Fruit fly (Drosophila melanogaster) whole organism, wandering third instar larva: Measurements from ENCODE around the gene CG3437.
A peak's percentile ranks its signal among the peaks of the same experiment; 100 is the strongest.

ENCODE experiments used
- Abd-B ChIP-seq: fragments of >200 bp; optimal IDR thresholded peaks from 2 replicates; lab custom pipeline; 2017; ENCODE audit warnings: missing biosample characterization, missing genetic modification characterization
- CG32264 ChIP-seq: fragments of 200-800 bp; sonication (Bioruptor generic); optimal IDR thresholded peaks from 2 replicates; lab custom pipeline; 2016; ENCODE audit warnings: missing biosample characterization, missing genetic modification characterization
- CG9705 ChIP-seq: fragments of 200-800 bp; sonication (Bioruptor generic); optimal IDR thresholded peaks from 2 replicates; lab custom pipeline; 2018; ENCODE audit warnings: missing biosample characterization, mild to moderate bottlenecking, missing genetic modification characterization
- CrebA ChIP-seq: fragments of 200-800 bp; sonication (Bioruptor generic); optimal IDR thresholded peaks from 2 replicates; lab custom pipeline; 2016; ENCODE audit warnings: missing biosample characterization, mild to moderate bottlenecking, missing genetic modification characterization, borderline replicate concordance
- Dfd ChIP-seq: fragments of >200 bp; optimal IDR thresholded peaks from 2 replicates; lab custom pipeline; 2017; ENCODE audit warnings: missing biosample characterization, missing genetic modification characterization
- HLH106 ChIP-seq: fragments of 200-800 bp; optimal IDR thresholded peaks from 3 replicates; lab custom pipeline; 2019; ENCODE audit warnings: missing biosample characterization, mild to moderate bottlenecking, missing genetic modification characterization, moderate library complexity
- Hnf4 ChIP-seq: fragments of 200-800 bp; sonication (Bioruptor generic); optimal IDR thresholded peaks from 2 replicates; lab custom pipeline; 2016; ENCODE audit warnings: missing biosample characterization, mild to moderate bottlenecking, missing genetic modification characterization
- Hr78 ChIP-seq: fragments of >200 bp; optimal IDR thresholded peaks from 2 replicates; lab custom pipeline; 2017; ENCODE audit warnings: missing biosample characterization, missing genetic modification characterization
- Hr83 ChIP-seq: fragments of 200-300 bp; sonication (Bioruptor generic); optimal IDR thresholded peaks from 2 replicates; lab custom pipeline; 2016; ENCODE audit warnings: missing biosample characterization, mild to moderate bottlenecking, missing genetic modification characterization, moderate library complexity; ENCODE audit not compliant: poor library complexity, severe bottlenecking
- Mio ChIP-seq: sonication (Bioruptor generic); optimal IDR thresholded peaks from 2 replicates; lab custom pipeline; 2016; ENCODE audit warnings: missing biosample characterization, missing genetic modification characterization
- N ChIP-seq: fragments of >200 bp; optimal IDR thresholded peaks from 2 replicates; lab custom pipeline; 2018; ENCODE audit warnings: missing biosample characterization, missing external identifiers, missing genetic modification characterization
- Rel ChIP-seq, 2 experiments: fragments of 200-800 bp; sonication (Bioruptor generic) in 1 of 2; optimal IDR thresholded peaks; 2 replicates in 1 of 2; 3 replicates in 1 of 2; lab custom pipeline; 2016 to 2019; ENCODE audit warnings: mild to moderate bottlenecking in 2 of 2, missing biosample characterization in 2 of 2, missing genetic modification characterization in 2 of 2, moderate library complexity in 1 of 2
- Vsx2 ChIP-seq: fragments of 200-300, 225-300 bp; sonication (Bioruptor generic); optimal IDR thresholded peaks from 2 replicates; lab custom pipeline; 2018; ENCODE audit warnings: missing biosample characterization, missing genetic modification characterization; ENCODE audit not compliant: partially characterized antibody
- br ChIP-seq: fragments of 200-800 bp; sonication (Bioruptor generic); optimal IDR thresholded peaks from 2 replicates; lab custom pipeline; 2016; ENCODE audit warnings: missing biosample characterization, missing genetic modification characterization
- dmrt93B ChIP-seq: fragments of 200-800 bp; sonication (Bioruptor generic); optimal IDR thresholded peaks from 2 replicates; lab custom pipeline; 2018; ENCODE audit warnings: missing biosample characterization, mild to moderate bottlenecking, missing genetic modification characterization
- dsf ChIP-seq: sonication (Bioruptor generic); optimal IDR thresholded peaks from 2 replicates; lab custom pipeline; 2016; ENCODE audit warnings: missing biosample characterization, missing genetic modification characterization, borderline replicate concordance
- ey ChIP-seq: fragments of 200-800 bp; sonication (Bioruptor generic); optimal IDR thresholded peaks from 2 replicates; lab custom pipeline; 2016; ENCODE audit warnings: missing biosample characterization, missing genetic modification characterization
- foxo ChIP-seq, 2 experiments: fragments of 200-800 bp; sonication (Bioruptor generic); optimal IDR thresholded peaks; 2 replicates in 1 of 2; 3 replicates in 1 of 2; lab custom pipeline; 2016 to 2017; ENCODE audit warnings: missing biosample characterization in 2 of 2, missing genetic modification characterization in 2 of 2
- fru ChIP-seq: fragments of 200-800 bp; sonication (Bioruptor generic); optimal IDR thresholded peaks from 3 replicates; lab custom pipeline; 2016; ENCODE audit warnings: missing biosample characterization, mild to moderate bottlenecking, missing genetic modification characterization
- jim ChIP-seq: fragments of 175-275, 200-325 bp; sonication (Bioruptor generic); optimal IDR thresholded peaks from 2 replicates; lab custom pipeline; 2016; ENCODE audit warnings: missing biosample characterization, mild to moderate bottlenecking, missing genetic modification characterization
- lola ChIP-seq: fragments of >200 bp; optimal IDR thresholded peaks from 2 replicates; lab custom pipeline; 2017; ENCODE audit warnings: missing biosample characterization, missing genetic modification characterization
- pan ChIP-seq: fragments of >200 bp; optimal IDR thresholded peaks from 2 replicates; lab custom pipeline; 2017
- psq ChIP-seq: fragments of 200-800 bp; sonication (Bioruptor generic); optimal IDR thresholded peaks from 3 replicates; lab custom pipeline; 2017; ENCODE audit warnings: missing biosample characterization, mild to moderate bottlenecking, missing genetic modification characterization, moderate library complexity
- rgr ChIP-seq: fragments of 200-800 bp; sonication (Bioruptor generic); optimal IDR thresholded peaks from 3 replicates; lab custom pipeline; 2016; ENCODE audit warnings: missing biosample characterization, mild to moderate bottlenecking, missing genetic modification characterization
- sage ChIP-seq: fragments of 200-800 bp; sonication (Bioruptor generic); optimal IDR thresholded peaks from 2 replicates; lab custom pipeline; 2016; ENCODE audit warnings: missing biosample characterization, mild to moderate bottlenecking, missing genetic modification characterization
- sv ChIP-seq: fragments of 200-800 bp; sonication (Bioruptor generic); optimal IDR thresholded peaks from 3 replicates; lab custom pipeline; 2016; ENCODE audit warnings: missing biosample characterization, missing genetic modification characterization
- usp ChIP-seq: fragments of >200 bp; optimal IDR thresholded peaks from 2 replicates; lab custom pipeline; 2017; ENCODE audit warnings: missing biosample characterization, missing genetic modification characterization
- woc ChIP-seq: sonication (Bioruptor generic); optimal IDR thresholded peaks from 2 replicates; lab custom pipeline; 2016; ENCODE audit warnings: missing biosample characterization, mild to moderate bottlenecking, missing genetic modification characterization

CG3437 gene

DNA sequence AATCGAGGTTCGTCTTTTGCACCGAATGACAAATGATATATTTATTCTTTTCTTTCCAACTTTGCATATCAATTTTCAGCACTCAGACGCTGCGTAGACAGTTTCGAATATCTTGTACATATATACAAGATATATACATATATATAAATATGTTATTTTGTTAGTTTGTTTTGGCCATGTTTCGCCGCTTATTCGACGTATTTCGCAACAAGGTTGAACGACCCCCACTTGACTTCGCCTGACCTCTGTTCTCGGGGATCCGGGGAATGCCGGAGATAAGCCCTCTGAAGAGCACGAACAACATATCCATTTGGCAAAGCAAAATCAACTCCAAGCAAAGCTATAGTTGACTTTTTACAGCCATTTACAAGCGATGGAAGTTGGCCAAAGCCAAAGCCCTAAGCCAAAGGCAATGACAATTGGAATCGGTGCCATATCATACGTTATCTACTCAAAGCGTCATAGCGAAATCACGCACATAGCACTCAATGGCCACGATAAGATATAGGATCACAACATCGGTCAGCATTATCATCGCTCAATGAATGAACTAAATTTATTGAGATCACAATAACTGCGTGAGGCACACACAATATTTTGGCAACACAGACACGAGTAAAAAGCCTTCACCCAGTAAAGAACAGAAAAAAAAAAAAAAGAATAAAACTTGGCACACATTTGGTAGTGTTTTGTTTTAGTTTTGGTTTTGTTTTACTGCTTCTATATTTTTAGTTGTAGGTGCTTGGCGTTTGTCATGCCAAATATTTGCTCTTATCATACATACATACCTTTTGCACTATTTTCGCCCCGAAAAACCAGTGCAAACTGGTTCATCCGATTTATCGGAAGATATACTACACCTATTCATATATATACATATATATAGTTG, 42.7 kb upstream of the CG3437 start:
- TF ChIP-seq Rel (GFP tag; optimal IDR thresholded peaks at IDR 0.05; lab: Kevin White, UChicago) (no peak), Rel (tag; optimal IDR thresholded peaks at IDR 0.05; lab: Kevin White, UChicago) (peak; percentile 80), CrebA (GFP tag; lab: Kevin White, UChicago) (no peak), fru (GFP tag; lab: Kevin White, UChicago) (no peak)

DNA sequence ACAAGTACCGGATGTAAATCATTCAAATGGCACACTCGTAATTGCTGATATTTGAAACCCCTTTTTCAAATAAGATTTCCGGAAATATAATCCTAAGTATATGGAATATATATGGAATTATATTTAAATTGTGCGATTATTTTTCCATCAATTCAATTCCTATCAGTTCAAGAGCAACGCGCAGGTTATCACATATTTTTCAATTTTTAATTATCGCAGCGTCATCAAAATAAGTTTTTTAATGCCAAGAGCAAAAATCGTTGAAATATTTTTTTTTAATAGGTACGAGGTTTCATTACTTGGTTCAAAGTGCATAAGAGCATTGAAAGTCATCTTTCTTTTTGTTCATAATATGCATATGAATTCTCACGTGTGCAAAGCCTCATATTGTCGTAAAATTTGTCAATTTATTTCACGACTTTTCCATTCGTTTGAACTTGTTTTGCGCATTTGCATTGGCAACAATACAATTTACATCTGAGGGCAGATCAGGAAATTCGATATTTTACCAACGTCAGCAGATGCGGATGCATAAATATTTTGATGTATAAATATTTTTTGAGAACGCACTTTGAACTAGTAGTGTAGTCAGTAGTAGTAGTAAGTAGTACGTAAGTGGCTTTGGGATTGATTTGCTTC, 40.6 kb upstream of the CG3437 start:
- no peak for TF ChIP-seq Rel (GFP tag; optimal IDR thresholded peaks at IDR 0.05; lab: Kevin White, UChicago)
- no peak for TF ChIP-seq Rel (tag; optimal IDR thresholded peaks at IDR 0.05; lab: Kevin White, UChicago)
- no peak for TF ChIP-seq br (GFP tag; lab: Kevin White, UChicago)
- no peak for TF ChIP-seq Dfd (GFP tag; lab: Kevin White, UChicago)
- no peak for TF ChIP-seq sv (GFP tag; lab: Kevin White, UChicago)
- TF ChIP-seq sage (GFP tag; lab: Kevin White, UChicago), result no peak
- TF ChIP-seq rgr (GFP tag; lab: Kevin White, UChicago), result no peak
- TF ChIP-seq usp (GFP tag; lab: Kevin White, UChicago), result no peak
- no peak for TF ChIP-seq Hnf4 (GFP tag; lab: Kevin White, UChicago)
- no peak for TF ChIP-seq Abd-B (GFP tag; lab: Kevin White, UChicago)
- TF ChIP-seq jim (GFP tag; lab: Kevin White, UChicago), result no peak

DNA sequence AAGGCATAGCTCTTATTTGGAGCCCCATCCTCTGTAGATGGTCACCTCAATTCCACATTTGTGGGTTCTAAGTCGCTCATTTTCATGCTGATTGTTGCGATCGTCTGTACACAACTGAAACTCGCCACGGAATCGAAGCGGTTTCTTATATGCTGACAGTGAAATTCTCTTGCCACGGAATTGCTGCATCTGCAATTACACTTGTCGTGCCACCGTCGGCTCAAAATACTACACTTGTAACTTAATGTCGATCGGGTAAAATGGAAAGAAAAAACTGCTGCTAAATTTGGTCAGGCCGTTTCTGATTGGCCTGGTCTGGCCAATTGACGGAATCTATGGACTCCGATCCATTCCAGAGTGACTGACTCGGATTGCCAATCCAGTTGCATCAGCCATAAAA, 39.8 kb upstream of the CG3437 start:
- TF ChIP-seq woc (GFP tag; lab: Kevin White, UChicago) (no peak), dsf (GFP tag; lab: Kevin White, UChicago) (no peak), dmrt93B (no peak)

DNA sequence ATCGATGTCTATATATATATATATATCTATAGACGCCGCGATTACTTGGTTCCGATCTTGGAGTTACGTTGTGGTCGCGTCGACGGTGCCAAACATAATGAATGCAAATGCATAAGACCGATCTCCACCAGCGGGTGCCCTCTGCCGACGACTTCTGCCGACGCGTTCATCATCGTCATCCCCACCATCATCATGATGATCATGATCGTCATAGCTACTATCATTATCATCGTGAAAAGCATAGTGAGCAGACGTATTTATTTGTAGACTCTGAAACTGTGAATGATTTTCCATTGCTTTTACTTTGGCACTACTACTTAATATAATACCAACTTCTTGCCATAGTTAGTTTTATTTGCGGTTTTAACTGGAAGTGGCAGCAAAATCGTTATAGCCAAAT, 34.6 kb upstream of the CG3437 start, which contains the start of gene CG32037:
Gene CG32037 (minus strand): TSS at position 101 of the 400 bp plus-strand sequence.
- TF ChIP-seq sage (GFP tag; lab: Kevin White, UChicago) (no peak), jim (GFP tag; lab: Kevin White, UChicago) (no peak), pan (lab: Kevin White, UChicago) (no peak), ey (GFP tag; lab: Kevin White, UChicago) (no peak), psq (GFP tag; lab: Kevin White, UChicago) (no peak), Rel (GFP tag; optimal IDR thresholded peaks at IDR 0.05; lab: Kevin White, UChicago) (no peak), Rel (tag; optimal IDR thresholded peaks at IDR 0.05; lab: Kevin White, UChicago) (no peak), HLH106 (tag; lab: Kevin White, UChicago) (no peak), woc (GFP tag; lab: Kevin White, UChicago) (no peak), N (GFP tag; lab: Kevin White, UChicago) (no peak), Mio (GFP tag; lab: Kevin White, UChicago) (no peak), foxo (GFP tag; optimal IDR thresholded peaks at IDR 0.05; lab: Kevin White, UChicago) (no peak), Hr78 (no peak), lola (GFP tag; lab: Kevin White, UChicago) (no peak), Hr83 (GFP tag; lab: Kevin White, UChicago) (no peak), fru (GFP tag; lab: Kevin White, UChicago) (no peak), Dfd (GFP tag; lab: Kevin White, UChicago) (no peak), CG32264 (no peak), CG9705 (GFP tag; lab: Kevin White, UChicago) (no peak), sv (GFP tag; lab: Kevin White, UChicago) (no peak), Abd-B (GFP tag; lab: Kevin White, UChicago) (no peak)

DNA sequence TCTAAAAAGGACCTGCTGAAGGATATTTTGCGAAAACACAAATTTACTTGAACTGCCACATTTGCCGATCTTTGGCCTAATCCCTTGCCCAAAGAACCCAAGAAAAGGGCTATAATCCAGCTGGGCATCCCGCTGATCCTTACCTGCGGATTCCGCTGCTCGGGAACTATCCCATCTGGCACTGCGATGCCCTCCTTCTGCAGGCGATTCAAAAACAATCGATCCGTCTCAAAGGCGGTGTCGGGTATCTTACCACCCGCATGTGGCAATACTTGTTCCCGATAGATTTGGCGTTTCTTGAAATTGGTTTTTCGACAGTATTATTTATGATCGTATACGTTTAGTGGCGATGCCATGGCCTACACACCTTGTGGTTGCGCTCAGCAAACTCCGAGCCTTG, 33.9 kb upstream of the CG3437 start:
- TF ChIP-seq HLH106 (tag; lab: Kevin White, UChicago), result no peak
- no peak for TF ChIP-seq Vsx2 (GFP tag; lab: Kevin White, UChicago)
